Worm (Caenorhabditis elegans): ENCODE results near the gene dim-1.

Gene dim-1

ce11 chrX:8048637-8049036, 9.4 kb downstream of the dim-1 start (continued):
- TF ChIP-seq R02D3.7 (tag; optimal IDR thresholded peaks at IDR 0.05), result no peak

- TF ChIP-seq D1046.2 (GFP tag; IDR thresholded peaks at IDR 0.05) (no peak), mxl-3 (GFP tag; optimal IDR thresholded peaks at IDR 0.05) (no peak), mep-1 (tag; optimal IDR thresholded peaks at IDR 0.05) (no peak), ceh-44 (GFP tag; IDR thresholded peaks at IDR 0.05) (no peak), hmg-1.1 (GFP tag; IDR thresholded peaks at IDR 0.05) (no peak), nhr-102 (tag; optimal IDR thresholded peaks at IDR 0.05) (no peak), lsy-2 (tag; optimal IDR thresholded peaks at IDR 0.05) (no peak), snpc-4 (tag; optimal IDR thresholded peaks at IDR 0.05) (no peak), ZK546.5 (tag; optimal IDR thresholded peaks at IDR 0.05) (no peak), mxl-2 (GFP tag; conservative IDR thresholded peaks at IDR 0.05) (no peak), spr-1 (tag; optimal IDR thresholded peaks at IDR 0.05) (no peak), snpc-1.2 (GFP tag; IDR thresholded peaks at IDR 0.05) (no peak)
These were observed 12.9 kb downstream of the dim-1 start, which contains the start of gene C18A11.4 for ce11 chrX:8045152-8045551. TSS of gene C18A11.4 (plus strand) at chrX:8045518.

- TF ChIP-seq arid-1 (GFP tag; conservative IDR thresholded peaks at IDR 0.05) (no peak), tra-1 (GFP tag; IDR thresholded peaks at IDR 0.05) (peak; percentile 77), nhr-28 (tag; optimal IDR thresholded peaks at IDR 0.05) (no peak), egl-27 (tag; optimal IDR thresholded peaks at IDR 0.05) (no peak), php-3 (GFP tag; IDR thresholded peaks at IDR 0.05) (no peak), nhr-77 (tag; optimal IDR thresholded peaks at IDR 0.05) (no peak), Y75B8A.6 (GFP tag; IDR thresholded peaks at IDR 0.05) (no peak), dmd-9 (GFP tag; IDR thresholded peaks at IDR 0.05) (no peak)
These were observed 17.1 kb downstream of the dim-1 start, which contains the start of gene xol-1 for ce11 chrX:8040967-8041366. TSS of gene xol-1 (plus strand) at chrX:8041313.

- 0 out of 2 replicates have a peak, but pooled peaks have one; percentile 55 for TF ChIP-seq arid-1 (GFP tag; conservative IDR thresholded peaks at IDR 0.05)
- TF ChIP-seq dmd-9 (GFP tag; IDR thresholded peaks at IDR 0.05), result no peak
- TF ChIP-seq aha-1 (tag), result no peak
- TF ChIP-seq pha-4 (GFP tag; IDR thresholded peaks at IDR 0.05), result peak; percentile 46; the same call in 1 of the 2 replicates
- TF ChIP-seq pha-4 (tag; optimal IDR thresholded peaks at IDR 0.05), result no peak
- no peak for TF ChIP-seq php-3 (GFP tag; IDR thresholded peaks at IDR 0.05)
- TF ChIP-seq snpc-1.2 (GFP tag; IDR thresholded peaks at IDR 0.05), result peak; percentile 85
- TF ChIP-seq nhr-77 (tag; optimal IDR thresholded peaks at IDR 0.05), result no peak
- TF ChIP-seq tag-97 (GFP tag; IDR thresholded peaks at IDR 0.05), result no peak
- no peak for TF ChIP-seq ceh-20 (GFP tag; IDR thresholded peaks at IDR 0.05)
- no peak for TF ChIP-seq mxl-3 (GFP tag; optimal IDR thresholded peaks at IDR 0.05)
- TF ChIP-seq ztf-11 (tag; optimal IDR thresholded peaks at IDR 0.05), result no peak
These were observed 20.7 kb downstream of the dim-1 start for ce11 chrX:8037365-8037764.

ce11 chrX:8036219-8036883, 21.7 kb downstream of the dim-1 start:
- TF ChIP-seq ceh-28 (tag; optimal IDR thresholded peaks at IDR 0.05) (peak; percentile 100), ama-1 (optimal IDR thresholded peaks at IDR 0.05) (no peak), lsy-2 (tag; optimal IDR thresholded peaks at IDR 0.05) (peak; percentile 96 to 97), Y75B8A.6 (GFP tag; IDR thresholded peaks at IDR 0.05) (peak; percentile 52; the same call in 1 of the 2 replicates), lin-29 (GFP tag; IDR thresholded peaks at IDR 0.05) (peak; percentile 92), fkh-10 (GFP tag; optimal IDR thresholded peaks at IDR 0.05) (peak; percentile 97), spr-3 (GFP tag; optimal IDR thresholded peaks at IDR 0.05) (peak; percentile 96), snpc-1.2 (GFP tag; IDR thresholded peaks at IDR 0.05) (peak; percentile 83), nhr-237 (tag; optimal IDR thresholded peaks at IDR 0.05) (peak; percentile 86), php-3 (GFP tag; IDR thresholded peaks at IDR 0.05) (peak; percentile 98), nhr-42 (GFP tag; IDR thresholded peaks at IDR 0.05) (peak; percentile 98), dve-1 (tag; optimal IDR thresholded peaks at IDR 0.05; ENCODE audit: insufficient read depth) (peak; percentile 100), set-16 (GFP tag; IDR thresholded peaks at IDR 0.05) (peak; percentile 24; the same call in 1 of the 2 replicates), daf-8 (GFP tag; IDR thresholded peaks at IDR 0.05) (peak; percentile 86; the same call in 1 of the 2 replicates), ctbp-1 (GFP tag; IDR thresholded peaks at IDR 0.05) (peak; percentile 98), nhr-25 (tag; optimal IDR thresholded peaks at IDR 0.05; ENCODE audit: borderline replicate concordance, insufficient read depth) (peak; percentile 88), attf-4 (tag; optimal IDR thresholded peaks at IDR 0.05) (peak; percentile 72), rbr-2 (tag; optimal IDR thresholded peaks at IDR 0.05) (peak; percentile 98), lin-15B (tag; optimal IDR thresholded peaks at IDR 0.05) (peak; percentile 22), dmd-8 (GFP tag; IDR thresholded peaks at IDR 0.05) (peak; percentile 90)

Data from whole organism, L4 larva.